Worm (Caenorhabditis elegans) whole organism, mixed stage, embryonic: Measurements from ENCODE around the gene srh-274.
"Not testable (repeated sequence)": the region's sequence is repeated elsewhere in the genome, so short reads cannot be mapped to it uniquely, and the experiment has no call there.

Experiments
- M03D4.4 ChIP-seq: sonication (generic microtip); optimal IDR thresholded peaks from 2 replicates; lab custom pipeline; 2017; ENCODE audit warnings: mild to moderate bottlenecking, missing genetic modification characterization, missing compliant biosample characterization
- bed-3 ChIP-seq: fragments of 200-800 bp; sonication (Bioruptor generic); optimal IDR thresholded peaks from 3 replicates; lab custom pipeline; 2018; ENCODE audit warnings: mild to moderate bottlenecking, missing genetic modification characterization, moderate library complexity, missing compliant biosample characterization
- blmp-1 ChIP-seq: fragments of 150-350 bp; optimal IDR thresholded peaks from 2 replicates; lab custom pipeline; 2014; ENCODE audit warnings: missing biosample characterization, missing genetic modification characterization
- ceh-39 ChIP-seq: fragments of 150-350 bp; optimal IDR thresholded peaks from 2 replicates; lab custom pipeline; 2014; ENCODE audit warnings: missing biosample characterization, missing genetic modification characterization
- ceh-43 ChIP-seq: fragments of 200-800 bp; sonication (Bioruptor generic); optimal IDR thresholded peaks from 2 replicates; lab custom pipeline; 2018; ENCODE audit warnings: mild to moderate bottlenecking, missing genetic modification characterization, moderate library complexity, missing compliant biosample characterization
- ces-1 ChIP-seq: fragments of 150-350 bp; optimal IDR thresholded peaks from 2 replicates; lab custom pipeline; 2014; ENCODE audit warnings: missing biosample characterization, missing genetic modification reagents, missing genetic modification characterization
- drap-1 ChIP-seq: fragments of 200-800 bp; sonication (Bioruptor generic); optimal IDR thresholded peaks from 3 replicates; lab custom pipeline; 2018; ENCODE audit warnings: mild to moderate bottlenecking, missing genetic modification characterization, missing compliant biosample characterization
- elt-1 ChIP-seq: sonication (generic microtip); optimal IDR thresholded peaks from 2 replicates; lab custom pipeline; 2017; ENCODE audit warnings: missing genetic modification characterization, mild to moderate bottlenecking, missing compliant biosample characterization, antibody characterized with exemption, moderate library complexity, borderline replicate concordance; ENCODE audit not compliant: insufficient read depth
- elt-3 ChIP-seq: fragments of 150-350 bp; optimal IDR thresholded peaks from 2 replicates; lab custom pipeline; 2014; ENCODE audit warnings: missing biosample characterization, missing genetic modification characterization
- flh-1 ChIP-seq: fragments of 200-800 bp; sonication (Bioruptor generic); optimal IDR thresholded peaks from 2 replicates; lab custom pipeline; 2018; ENCODE audit warnings: mild to moderate bottlenecking, missing genetic modification characterization, moderate library complexity, missing compliant biosample characterization
- ham-2 ChIP-seq: fragments of 200-800 bp; sonication (Bioruptor generic); optimal IDR thresholded peaks from 2 replicates; lab custom pipeline; 2018; ENCODE audit warnings: mild to moderate bottlenecking, missing genetic modification characterization, missing compliant biosample characterization
- hlh-1 ChIP-seq: fragments of 150-350 bp; optimal IDR thresholded peaks from 2 replicates; lab custom pipeline; 2014; ENCODE audit warnings: missing biosample characterization, missing genetic modification reagents, missing genetic modification characterization
- lin-32 ChIP-seq: fragments of 200-800 bp; sonication (Bioruptor generic); optimal IDR thresholded peaks from 2 replicates; lab custom pipeline; 2018; ENCODE audit warnings: mild to moderate bottlenecking, missing genetic modification characterization, missing compliant biosample characterization
- mab-5 ChIP-seq: fragments of 150-350 bp; optimal IDR thresholded peaks from 2 replicates; lab custom pipeline; 2014; ENCODE audit warnings: missing biosample characterization, missing genetic modification characterization
- mep-1 ChIP-seq: fragments of 150-350 bp; optimal IDR thresholded peaks from 2 replicates; lab custom pipeline; 2017; ENCODE audit warnings: missing biosample characterization, missing genetic modification reagents, missing genetic modification characterization, inconsistent platforms
- mls-2 ChIP-seq: sonication (generic microtip); optimal IDR thresholded peaks from 2 replicates; lab custom pipeline; 2016; ENCODE audit warnings: mild to moderate bottlenecking, missing genetic modification characterization, moderate library complexity, missing compliant biosample characterization
- nhr-12 ChIP-seq: fragments of 150-350 bp; optimal IDR thresholded peaks from 2 replicates; lab custom pipeline; 2014; ENCODE audit warnings: missing biosample characterization, missing genetic modification characterization
- nhr-2 ChIP-seq: fragments of 150-350 bp; optimal IDR thresholded peaks from 2 replicates; lab custom pipeline; 2014; ENCODE audit warnings: missing biosample characterization, missing genetic modification characterization
- nhr-237 ChIP-seq: fragments of 150-350 bp; optimal IDR thresholded peaks from 2 replicates; lab custom pipeline; 2014; ENCODE audit warnings: missing biosample characterization, missing genetic modification characterization
- nhr-28 ChIP-seq: fragments of 150-350 bp; optimal IDR thresholded peaks from 2 replicates; lab custom pipeline; 2014; ENCODE audit warnings: missing biosample characterization, missing genetic modification characterization
- nhr-76 ChIP-seq: sonication (generic microtip); optimal IDR thresholded peaks from 2 replicates; lab custom pipeline; 2017; ENCODE audit warnings: missing biosample characterization, missing genetic modification characterization
- sem-2 ChIP-seq: fragments of 200-800 bp; sonication (Bioruptor generic); optimal IDR thresholded peaks from 2 replicates; lab custom pipeline; 2018; ENCODE audit warnings: mild to moderate bottlenecking, missing genetic modification characterization, missing compliant biosample characterization
- sptf-1 ChIP-seq: sonication (generic microtip); optimal IDR thresholded peaks from 2 replicates; lab custom pipeline; 2017; ENCODE audit warnings: mild to moderate bottlenecking, missing genetic modification characterization, moderate library complexity, missing compliant biosample characterization
- tbx-8 ChIP-seq: fragments of 200-800 bp; sonication (Bioruptor generic); optimal IDR thresholded peaks from 2 replicates; lab custom pipeline; 2018; ENCODE audit warnings: mild to moderate bottlenecking, missing genetic modification characterization, moderate library complexity, missing compliant biosample characterization
- unc-39 ChIP-seq: fragments of 150-350 bp; optimal IDR thresholded peaks from 2 replicates; lab custom pipeline; 2014; ENCODE audit warnings: missing biosample characterization, missing genetic modification characterization
- unc-62 ChIP-seq: fragments of 150-350 bp; optimal IDR thresholded peaks from 2 replicates; lab custom pipeline; 2014; ENCODE audit warnings: missing biosample characterization, missing genetic modification reagents, missing genetic modification characterization
- zip-8 ChIP-seq: fragments of 150-350 bp; optimal IDR thresholded peaks from 2 replicates; lab custom pipeline; 2014; ENCODE audit warnings: missing biosample characterization, missing genetic modification characterization

The srh-274 gene

ce11 chrII:994231-994630 is 11.3 kb downstream of the srh-274 start, which contains the start of gene F45D11.7:
F45D11.7 (plus strand) TSS chrII:994531.
- TF ChIP-seq ces-1 (GFP tag; lab: Kevin White, UChicago); mab-5 (tag; lab: Kevin White, UChicago); ham-2 (GFP tag; lab: Kevin White, UChicago): not testable (repeated sequence)

ce11 chrII:996112-996511 is 13.2 kb downstream of the srh-274 start, which contains the start of gene F45D11.11:
F45D11.11 (minus strand) TSS chrII:996212.
- not testable (repeated sequence) for TF ChIP-seq sptf-1; ceh-43 (GFP tag; lab: Kevin White, UChicago); lin-32 (GFP tag; lab: Kevin White, UChicago)

- TF ChIP-seq ceh-39 (tag; lab: Kevin White, UChicago) (no peak), mep-1 (no peak), elt-3 (tag; lab: Kevin White, UChicago) (no peak), ceh-43 (GFP tag; lab: Kevin White, UChicago) (no peak), sem-2 (no peak), flh-1 (GFP tag; lab: Kevin White, UChicago) (no peak), hlh-1 (tag; lab: Kevin White, UChicago) (no peak), zip-8 (tag; lab: Kevin White, UChicago) (no peak), nhr-12 (tag; lab: Kevin White, UChicago) (no peak), M03D4.4 (no peak), nhr-237 (tag; lab: Kevin White, UChicago) (no peak)
- TF ChIP-seq, all 35 proteins: peak for 0
Observed at ce11 chrII:999493-999892, 16.6 kb downstream of the srh-274 start, which contains the start of gene fbxb-29. fbxb-29 (minus strand) TSS chrII:999593.

ce11 chrII:1001351-1001750 is 18.4 kb downstream of the srh-274 start, which contains the start of the genes fbxb-30 and F45D11.5:
fbxb-30 (minus strand) TSS chrII:1001451.
F45D11.5 (plus strand) TSS chrII:1001702.
- no peak for TF ChIP-seq mls-2 (tag; lab: Kevin White, UChicago)
- no peak for TF ChIP-seq nhr-76 (tag; lab: Kevin White, UChicago)
- TF ChIP-seq unc-62 = no peak
- TF ChIP-seq ceh-43 (GFP tag; lab: Kevin White, UChicago) = no peak

- not testable (repeated sequence) for TF ChIP-seq M03D4.4; lin-32 (GFP tag; lab: Kevin White, UChicago); bed-3 (GFP tag; lab: Kevin White, UChicago)
Observed at ce11 chrII:1006375-1006774, 23.4 kb downstream of the srh-274 start, which contains the start of gene F45D11.14. F45D11.14 (minus strand) TSS chrII:1006475.

- TF ChIP-seq blmp-1; mep-1; drap-1 (GFP tag; lab: Kevin White, UChicago): not testable (repeated sequence)
Observed at ce11 chrII:1024684-1025083, 41.7 kb downstream of the srh-274 start, which contains the start of gene btb-11. btb-11 (minus strand) TSS chrII:1024784.

ce11 chrII:1026670-1027069 is 43.7 kb downstream of the srh-274 start, which contains the start of gene M01D1.12:
M01D1.12 (plus strand) TSS chrII:1026970.
- TF ChIP-seq zip-8 (tag; lab: Kevin White, UChicago) = no peak
- TF ChIP-seq mep-1 = no peak
- TF ChIP-seq tbx-8 (GFP tag; lab: Kevin White, UChicago) = no peak
- TF ChIP-seq mab-5 (tag; lab: Kevin White, UChicago) = no peak
- no peak for TF ChIP-seq flh-1 (GFP tag; lab: Kevin White, UChicago)
- no peak for TF ChIP-seq nhr-76 (tag; lab: Kevin White, UChicago)
- TF ChIP-seq bed-3 (GFP tag; lab: Kevin White, UChicago) = no peak
- no peak for TF ChIP-seq elt-1 (tag; lab: Kevin White, UChicago)
- TF ChIP-seq nhr-237 (tag; lab: Kevin White, UChicago) = no peak
- no peak for TF ChIP-seq drap-1 (GFP tag; lab: Kevin White, UChicago)
- no peak for TF ChIP-seq blmp-1
- no peak for TF ChIP-seq ceh-39 (tag; lab: Kevin White, UChicago)
- no peak for TF ChIP-seq nhr-12 (tag; lab: Kevin White, UChicago)
- no peak for TF ChIP-seq lin-32 (GFP tag; lab: Kevin White, UChicago)
- no peak for TF ChIP-seq nhr-2 (tag; lab: Kevin White, UChicago)
- TF ChIP-seq nhr-28 (tag; lab: Kevin White, UChicago) = no peak
- TF ChIP-seq unc-39 = no peak
- TF ChIP-seq mls-2 (tag; lab: Kevin White, UChicago) = no peak
- TF ChIP-seq elt-3 (tag; lab: Kevin White, UChicago) = no peak
- TF ChIP-seq sptf-1 = no peak
